Worm (Caenorhabditis elegans) whole organism, mixed stage, embryonic: ENCODE data around the gene R07D5.2.

Source experiments
- drap-1 ChIP-seq: fragments of 200-800 bp; sonication (Bioruptor generic); optimal IDR thresholded peaks from 3 replicates; lab custom pipeline; 2018; ENCODE audit warnings: mild to moderate bottlenecking, missing genetic modification characterization, missing compliant biosample characterization
- mab-5 ChIP-seq: fragments of 150-350 bp; optimal IDR thresholded peaks from 2 replicates; lab custom pipeline; 2014; ENCODE audit warnings: missing biosample characterization, missing genetic modification characterization
- nhr-237 ChIP-seq: fragments of 150-350 bp; optimal IDR thresholded peaks from 2 replicates; lab custom pipeline; 2014; ENCODE audit warnings: missing biosample characterization, missing genetic modification characterization
- unc-62 ChIP-seq: fragments of 150-350 bp; optimal IDR thresholded peaks from 2 replicates; lab custom pipeline; 2014; ENCODE audit warnings: missing biosample characterization, missing genetic modification reagents, missing genetic modification characterization

DNA sequence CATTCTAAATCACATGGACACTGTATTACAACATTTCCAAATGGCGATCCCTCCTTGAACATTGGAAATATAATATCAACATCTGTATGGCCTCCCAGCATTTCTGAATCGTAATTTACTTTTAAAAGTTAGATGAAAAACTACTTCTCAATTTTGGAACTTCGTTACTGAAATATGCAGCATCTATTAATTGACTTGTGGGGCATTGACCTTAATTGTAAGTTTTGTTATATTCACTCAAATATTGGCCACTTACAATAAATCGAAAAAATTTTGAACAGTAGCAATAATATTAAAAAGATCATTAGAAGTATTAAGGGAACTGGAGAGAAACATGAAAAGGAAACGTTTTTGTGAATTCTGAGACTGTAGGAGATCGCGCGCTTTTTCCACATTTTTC lies 47.2 kb downstream of the R07D5.2 start, which contains the start of gene mam-6:
- TF ChIP-seq mab-5 (tag; lab: Kevin White, UChicago) (no peak), drap-1 (no peak), unc-62 (GFP tag; lab: Kevin White, UChicago) (no peak), nhr-237 (tag; lab: Kevin White, UChicago) (no peak)
